Worm (Caenorhabditis elegans) whole organism, L1 larva: ENCODE data around the gene ndab-1.

Source experiments
- C16A3.4 ChIP-seq: fragments of 150-350 bp; optimal IDR thresholded peaks from 2 replicates; lab custom pipeline; 2014; ENCODE audit warnings: missing biosample characterization, missing genetic modification characterization
- C34B4.2 ChIP-seq: sonication (generic microtip); optimal IDR thresholded peaks from 2 replicates; lab custom pipeline; 2017; ENCODE audit warnings: mild to moderate bottlenecking, missing genetic modification characterization, missing compliant biosample characterization
- blmp-1 ChIP-seq: fragments of 150-350 bp; optimal IDR thresholded peaks from 2 replicates; lab custom pipeline; 2014; ENCODE audit warnings: missing biosample characterization, missing genetic modification characterization
- ceh-63 ChIP-seq: fragments of 200-800 bp; sonication (Bioruptor generic); optimal IDR thresholded peaks from 2 replicates; lab custom pipeline; 2018; ENCODE audit warnings: mild to moderate bottlenecking, missing genetic modification characterization, missing compliant biosample characterization
- ceh-8 ChIP-seq: fragments of 200-800 bp; sonication (Bioruptor generic); optimal IDR thresholded peaks from 2 replicates; lab custom pipeline; 2018; ENCODE audit warnings: mild to moderate bottlenecking, missing genetic modification characterization, moderate library complexity, missing compliant biosample characterization
- ceh-88 ChIP-seq: fragments of 200-800 bp; sonication (Bioruptor generic); IDR thresholded peaks from 2 replicates; pipeline ENCODE4 v1.3.6; 2022; ENCODE audit warnings: missing genetic modification characterization, missing compliant biosample characterization
- ceh-90 ChIP-seq: sonication (generic microtip); optimal IDR thresholded peaks from 2 replicates; lab custom pipeline; 2016; ENCODE audit warnings: missing genetic modification characterization, missing compliant biosample characterization
- dsc-1 ChIP-seq: sonication (generic microtip); optimal IDR thresholded peaks from 2 replicates; lab custom pipeline; 2016; ENCODE audit warnings: mild to moderate bottlenecking, missing genetic modification characterization, missing compliant biosample characterization
- efl-1 ChIP-seq, 4 experiments: fragments of 150-350 bp; optimal IDR thresholded peaks in 3 of 4; peaks in 1 of 4; 1 replicate in 1 of 4; 2 replicates in 3 of 4; lab custom pipeline; 2014; ENCODE audit warnings: missing biosample characterization in 2 of 4, missing genetic modification characterization in 2 of 4, missing genetic modification reagents in 2 of 4
- efl-3 ChIP-seq: fragments of 200-800 bp; sonication (Bioruptor generic); optimal IDR thresholded peaks from 2 replicates; lab custom pipeline; 2018; ENCODE audit warnings: mild to moderate bottlenecking, missing genetic modification characterization, missing compliant biosample characterization
- egl-13 ChIP-seq: sonication (generic microtip); optimal IDR thresholded peaks from 2 replicates; lab custom pipeline; 2016; ENCODE audit warnings: missing genotype, missing genetic modification reagents, missing genetic modification characterization, missing compliant biosample characterization
- egl-27 ChIP-seq, 2 experiments: fragments of 150-350 bp in 1 of 2; sonication (generic microtip); optimal IDR thresholded peaks; 3 replicates each; lab custom pipeline; 2017 to 2018; ENCODE audit warnings: missing biosample characterization in 2 of 2, missing genetic modification characterization in 2 of 2, missing genetic modification reagents in 2 of 2
- ets-5 ChIP-seq: fragments of 200-800 bp; sonication (Bioruptor generic); IDR thresholded peaks from 2 replicates; pipeline ENCODE4 v1.3.6; 2022; ENCODE audit warnings: missing genetic modification characterization, missing compliant biosample characterization
- fkh-10 ChIP-seq: sonication (generic microtip); optimal IDR thresholded peaks from 2 replicates; lab custom pipeline; 2017; ENCODE audit warnings: missing biosample characterization, missing genetic modification reagents, missing genetic modification characterization
- fos-1 ChIP-seq: fragments of 150-350 bp; optimal IDR thresholded peaks from 2 replicates; lab custom pipeline; 2014; ENCODE audit warnings: missing biosample characterization, missing genetic modification characterization
- hpl-2 ChIP-seq: fragments of 150-350 bp; optimal IDR thresholded peaks from 2 replicates; lab custom pipeline; 2014; ENCODE audit warnings: missing biosample characterization, missing genetic modification reagents, missing genetic modification characterization
- irx-1 ChIP-seq: sonication (generic microtip); optimal IDR thresholded peaks from 2 replicates; lab custom pipeline; 2016; ENCODE audit warnings: missing genetic modification characterization, missing compliant biosample characterization
- lin-13 ChIP-seq: fragments of 150-350 bp; optimal IDR thresholded peaks from 2 replicates; lab custom pipeline; 2014; ENCODE audit warnings: missing biosample characterization, missing genetic modification reagents, missing genetic modification characterization
- lin-14 ChIP-seq: fragments of 200-800 bp; sonication (Bioruptor generic); optimal IDR thresholded peaks from 2 replicates; lab custom pipeline; 2018; ENCODE audit warnings: mild to moderate bottlenecking, missing genetic modification characterization, moderate library complexity, missing compliant biosample characterization
- lin-15B ChIP-seq: fragments of 150-350 bp; sonication (generic microtip); optimal IDR thresholded peaks from 3 replicates; lab custom pipeline; 2014; ENCODE audit warnings: missing biosample characterization, missing genetic modification characterization
- lir-3 ChIP-seq: sonication (generic microtip); optimal IDR thresholded peaks from 2 replicates; lab custom pipeline; 2016; ENCODE audit warnings: mild to moderate bottlenecking, missing genetic modification characterization, moderate library complexity, missing compliant biosample characterization; ENCODE audit not compliant: poor library complexity
- mab-9 ChIP-seq: fragments of 200-800 bp; sonication (Bioruptor generic); IDR thresholded peaks from 2 replicates; pipeline ENCODE4 v1.3.6; 2022; ENCODE audit warnings: missing genetic modification reagents, missing genetic modification characterization, missing compliant biosample characterization
- mef-2 ChIP-seq: fragments of 150-350 bp; optimal IDR thresholded peaks from 2 replicates; lab custom pipeline; 2014; ENCODE audit warnings: missing biosample characterization, missing genetic modification characterization
- mep-1 ChIP-seq: fragments of 150-350 bp; optimal IDR thresholded peaks from 2 replicates; lab custom pipeline; 2014; ENCODE audit warnings: missing biosample characterization, missing genetic modification characterization
- nhr-11 ChIP-seq: fragments of 150-350 bp; optimal IDR thresholded peaks from 2 replicates; lab custom pipeline; 2014; ENCODE audit warnings: missing biosample characterization, missing genetic modification characterization
- nhr-20 ChIP-seq: sonication (generic microtip); optimal IDR thresholded peaks from 2 replicates; lab custom pipeline; 2016; ENCODE audit warnings: mild to moderate bottlenecking, missing genetic modification characterization, missing compliant biosample characterization
- nhr-28 ChIP-seq: fragments of 150-350 bp; optimal IDR thresholded peaks from 2 replicates; lab custom pipeline; 2014; ENCODE audit warnings: missing biosample characterization, missing genetic modification characterization
- nhr-47 ChIP-seq: sonication (generic microtip); optimal IDR thresholded peaks from 2 replicates; lab custom pipeline; 2016; ENCODE audit warnings: mild to moderate bottlenecking, missing genetic modification characterization, moderate library complexity, missing compliant biosample characterization
- nhr-76 ChIP-seq: sonication (generic microtip); optimal IDR thresholded peaks from 2 replicates; lab custom pipeline; 2017; ENCODE audit warnings: missing biosample characterization, missing genetic modification characterization
- pag-3 ChIP-seq: sonication (generic microtip); optimal IDR thresholded peaks from 2 replicates; lab custom pipeline; 2017; ENCODE audit warnings: missing genetic modification characterization, mild to moderate bottlenecking, missing compliant biosample characterization, antibody characterized with exemption, borderline replicate concordance; ENCODE audit not compliant: insufficient read depth
- pax-3 ChIP-seq: fragments of 200-800 bp; sonication (Bioruptor generic); optimal IDR thresholded peaks from 2 replicates; lab custom pipeline; 2018; ENCODE audit warnings: mild to moderate bottlenecking, missing genetic modification characterization, moderate library complexity, missing compliant biosample characterization
- skn-1 ChIP-seq: fragments of 150-350 bp; optimal IDR thresholded peaks from 2 replicates; lab custom pipeline; 2014; ENCODE audit warnings: missing biosample characterization, missing genetic modification characterization
- snu-23 ChIP-seq: sonication (generic microtip); optimal IDR thresholded peaks from 2 replicates; lab custom pipeline; 2016; ENCODE audit warnings: missing genetic modification characterization, missing compliant biosample characterization
- sup-37 ChIP-seq: fragments of 200-800 bp; sonication (Bioruptor generic); optimal IDR thresholded peaks from 2 replicates; lab custom pipeline; 2018; ENCODE audit warnings: mild to moderate bottlenecking, missing genetic modification characterization, missing compliant biosample characterization
- swsn-7 ChIP-seq: sonication (generic microtip); optimal IDR thresholded peaks from 2 replicates; lab custom pipeline; 2016; ENCODE audit warnings: missing genetic modification characterization, missing compliant biosample characterization
- unc-62 ChIP-seq: fragments of 150-350 bp; optimal IDR thresholded peaks from 2 replicates; lab custom pipeline; 2014; ENCODE audit warnings: missing biosample characterization, missing genetic modification reagents, missing genetic modification characterization
- unc-86 ChIP-seq: sonication (generic microtip); optimal IDR thresholded peaks from 2 replicates; lab custom pipeline; 2016; ENCODE audit warnings: missing genetic modification characterization, missing compliant biosample characterization
- unc-98 ChIP-seq: fragments of 200-800 bp; sonication (Bioruptor generic); IDR thresholded peaks from 2 replicates; pipeline ENCODE4 v1.3.6; 2022; ENCODE audit warnings: missing genetic modification characterization, missing compliant biosample characterization

The ndab-1 gene

ce11 chrIII:11909778-11910177, 5.7 kb downstream of the ndab-1 start, which contains the start of gene faah-4:
Gene faah-4, minus strand, starts transcription at chrIII:11909878.
- no peak for TF ChIP-seq unc-86 (tag; lab: Kevin White, UChicago)
- TF ChIP-seq nhr-11, result no peak
- no peak for TF ChIP-seq ceh-90 (tag; lab: Kevin White, UChicago)
- TF ChIP-seq unc-62, result no peak
- TF ChIP-seq ceh-63 (GFP tag; lab: Kevin White, UChicago), result no peak
- no peak for TF ChIP-seq egl-27 (tag; optimal IDR thresholded peaks at IDR 0.05; lab: Kevin White, UChicago)
- TF ChIP-seq lir-3, result no peak
- TF ChIP-seq efl-3 (GFP tag; lab: Kevin White, UChicago), result no peak
- TF ChIP-seq fkh-10 (GFP tag; lab: Kevin White, UChicago), result no peak
- TF ChIP-seq C34B4.2 (tag; lab: Kevin White, UChicago), result no peak
- no peak for TF ChIP-seq pag-3 (tag; lab: Kevin White, UChicago)
- TF ChIP-seq mep-1 (tag; lab: Kevin White, UChicago), result no peak

- TF ChIP-seq unc-86 (tag; lab: Kevin White, UChicago), result no peak
- no peak for TF ChIP-seq hpl-2
- TF ChIP-seq egl-13 (tag; lab: Kevin White, UChicago), result no peak
- TF ChIP-seq nhr-20, result no peak
- no peak for TF ChIP-seq fos-1 (tag; lab: Kevin White, UChicago)
- TF ChIP-seq ets-5 (GFP tag; lab: Robert Waterston, UW), result no peak
- TF ChIP-seq mef-2, result no peak
- no peak for TF ChIP-seq lin-14 (GFP tag; lab: Kevin White, UChicago)
- no peak for TF ChIP-seq sup-37
- TF ChIP-seq C16A3.4, result no peak
- no peak for TF ChIP-seq nhr-76
- TF ChIP-seq nhr-47 (tag; lab: Kevin White, UChicago), result no peak
- no peak for TF ChIP-seq nhr-28 (tag; lab: Kevin White, UChicago)
- no peak for TF ChIP-seq fkh-10 (GFP tag; lab: Kevin White, UChicago)
- no peak for TF ChIP-seq pax-3
- TF ChIP-seq lin-15B (tag; lab: Kevin White, UChicago), result no peak
- no peak for TF ChIP-seq unc-98 (GFP tag; lab: Robert Waterston, UW)
These were observed 6.9 kb downstream of the ndab-1 start, which contains the start of gene fbxb-24 for ce11 chrIII:11908660-11909059. Gene fbxb-24, plus strand, starts transcription at chrIII:11908960.

- TF ChIP-seq blmp-1 (tag; lab: Kevin White, UChicago), result no peak
- TF ChIP-seq mab-9 (GFP tag; lab: Robert Waterston, UW), result no peak
- no peak for TF ChIP-seq irx-1
- no peak for TF ChIP-seq unc-86 (tag; lab: Kevin White, UChicago)
- TF ChIP-seq lin-13, result no peak
- TF ChIP-seq ets-5 (GFP tag; lab: Robert Waterston, UW), result no peak
- TF ChIP-seq C16A3.4, result no peak
- TF ChIP-seq ceh-8 (GFP tag; lab: Kevin White, UChicago), result no peak
- TF ChIP-seq nhr-11, result no peak
- no peak for TF ChIP-seq snu-23 (GFP tag; lab: Kevin White, UChicago)
- TF ChIP-seq dsc-1 (tag; lab: Kevin White, UChicago), result no peak
- no peak for TF ChIP-seq unc-98 (GFP tag; lab: Robert Waterston, UW)
- TF ChIP-seq skn-1 (tag; lab: Kevin White, UChicago), result no peak
- TF ChIP-seq pag-3 (tag; lab: Kevin White, UChicago), result no peak
These were observed 8.3 kb downstream of the ndab-1 start, which contains the start of gene sdz-33 for ce11 chrIII:11907177-11907576. Gene sdz-33, plus strand, starts transcription at chrIII:11907477.

ce11 chrIII:11902782-11903181, 12.7 kb downstream of the ndab-1 start:
- no peak for TF ChIP-seq efl-3 (GFP tag; lab: Kevin White, UChicago)
- TF ChIP-seq efl-1 (optimal IDR thresholded peaks at IDR 0.05; lab: Kevin White, UChicago), result no peak
- TF ChIP-seq efl-1 (GFP tag; optimal IDR thresholded peaks at IDR 0.05 in 1 of 2; lab: Kevin White, UChicago), result no peak
- TF ChIP-seq snu-23 (GFP tag; lab: Kevin White, UChicago), result no peak
- no peak for TF ChIP-seq ceh-90 (tag; lab: Kevin White, UChicago)
- no peak for TF ChIP-seq swsn-7 (tag; lab: Kevin White, UChicago)
- TF ChIP-seq ceh-88 (GFP tag; lab: Robert Waterston, UW), result no peak
